Worm (Caenorhabditis elegans): ENCODE measurements around the gene F23B12.4.

Gene F23B12.4

ce11 chrV:14414964-14415564 is 25.9 kb upstream of the F23B12.4 start, which contains the start of the genes nxf-1 and C15H11.11 (continued):
- TF ChIP-seq T26A8.4 (GFP tag; IDR thresholded peaks at IDR 0.05) (peak; percentile 60), jun-1 (tag; optimal IDR thresholded peaks at IDR 0.05) (no peak), daf-8 (GFP tag; IDR thresholded peaks at IDR 0.05) (no peak), duxl-1 (tag; optimal IDR thresholded peaks at IDR 0.05; ENCODE audit: poor library complexity) (peak; percentile 39), arid-1 (GFP tag; conservative IDR thresholded peaks at IDR 0.05) (peak; percentile 58; the same call in 1 of the 2 replicates), nhr-48 (tag; optimal IDR thresholded peaks at IDR 0.05) (peak; percentile 40), hlh-11 (tag; optimal IDR thresholded peaks at IDR 0.05) (peak; percentile 84), dpl-1 (GFP tag; optimal IDR thresholded peaks at IDR 0.05) (peak; percentile 68), mes-2 (tag; optimal IDR thresholded peaks at IDR 0.05; ENCODE audit: poor library complexity, severe bottlenecking) (peak; percentile 76)

- TF ChIP-seq zfp-2 (tag; optimal IDR thresholded peaks at IDR 0.05) (no peak), lsy-2 (tag; optimal IDR thresholded peaks at IDR 0.05) (peak in 1 of 2 experiments; percentile 19), R02D3.7 (tag; optimal IDR thresholded peaks at IDR 0.05) (peak; percentile 39), unc-62 (GFP tag; optimal IDR thresholded peaks at IDR 0.05 in 1 of 2) (peak in 1 of 2 experiments; percentile 19), unc-62 (tag; optimal IDR thresholded peaks at IDR 0.05) (no peak)
Measured at ce11 chrV:14417735-14418134, 23.2 kb upstream of the F23B12.4 start, which contains the start of the genes nxf-2 and set-31. Gene nxf-2, minus strand, starts transcription at chrV:14417835. Gene set-31, plus strand, starts transcription at chrV:14417903.

ce11 chrV:14419855-14420254 is 21.1 kb upstream of the F23B12.4 start:
- no peak for TF ChIP-seq cey-2 (tag; optimal IDR thresholded peaks at IDR 0.05; ENCODE audit: borderline replicate concordance, insufficient read depth)
- peak; percentile 26; the same call in 1 of the 2 replicates for TF ChIP-seq lin-38 (GFP tag; IDR thresholded peaks at IDR 0.05)
- TF ChIP-seq set-16 (GFP tag; IDR thresholded peaks at IDR 0.05) = no peak
- no peak for TF ChIP-seq zip-11 (GFP tag; IDR thresholded peaks at IDR 0.05)

ce11 chrV:14421325-14421724 is 19.6 kb upstream of the F23B12.4 start, which contains the start of gene dhs-22:
Gene dhs-22, minus strand, starts transcription at chrV:14421440.
- peak; percentile 24 for TF ChIP-seq pqm-1 (tag; optimal IDR thresholded peaks at IDR 0.05)
- peak; percentile 49; the same call in 1 of the 2 replicates for TF ChIP-seq pha-4 (GFP tag; IDR thresholded peaks at IDR 0.05)
- TF ChIP-seq pha-4 (tag; optimal IDR thresholded peaks at IDR 0.05) = no peak
- no peak for TF ChIP-seq daf-16 (GFP tag; optimal IDR thresholded peaks at IDR 0.05)
- TF ChIP-seq daf-16 (tag; optimal IDR thresholded peaks at IDR 0.05) = peak; percentile 81
- no peak for TF ChIP-seq hlh-11 (tag; optimal IDR thresholded peaks at IDR 0.05)
- TF ChIP-seq lin-38 (GFP tag; IDR thresholded peaks at IDR 0.05) = 0 out of 2 replicates have a peak, but pooled peaks have one; percentile 44
- no peak for TF ChIP-seq F44E2.7 (GFP tag; IDR thresholded peaks at IDR 0.05)
- peak; percentile 36 for TF ChIP-seq mep-1 (tag; optimal IDR thresholded peaks at IDR 0.05)

- TF ChIP-seq nhr-102 (tag; optimal IDR thresholded peaks at IDR 0.05) (peak; percentile 29), pha-4 (GFP tag; IDR thresholded peaks at IDR 0.05) (0 out of 2 replicates have a peak, but pooled peaks have one; percentile 40), pha-4 (tag; optimal IDR thresholded peaks at IDR 0.05) (no peak), ama-1 (optimal IDR thresholded peaks at IDR 0.05) (peak; percentile 67), aha-1 (tag) (peak; percentile 38), dmd-8 (GFP tag; IDR thresholded peaks at IDR 0.05) (peak; percentile 74), hif-1 (tag; optimal IDR thresholded peaks at IDR 0.05) (no peak), Y105C5A.15 (GFP tag; IDR thresholded peaks at IDR 0.05) (0 out of 2 replicates have a peak, but pooled peaks have one; percentile 12), php-3 (GFP tag; IDR thresholded peaks at IDR 0.05) (no peak), arid-1 (GFP tag; conservative IDR thresholded peaks at IDR 0.05) (0 out of 2 replicates have a peak, but pooled peaks have one; percentile 6), egl-43 (GFP tag; IDR thresholded peaks at IDR 0.05) (peak; percentile 54), Y48G9A.11 (GFP tag; IDR thresholded peaks at IDR 0.05) (peak; percentile 15; the same call in 1 of the 2 replicates), sdz-12 (GFP tag; optimal IDR thresholded peaks at IDR 0.05) (no peak), T26A8.4 (GFP tag; IDR thresholded peaks at IDR 0.05) (0 out of 2 replicates have a peak, but pooled peaks have one; percentile 48), lin-38 (GFP tag; IDR thresholded peaks at IDR 0.05) (peak; percentile 60)
Measured at ce11 chrV:14422317-14422716, 18.6 kb upstream of the F23B12.4 start, which contains the start of gene pas-1. Gene pas-1, minus strand, starts transcription at chrV:14422618.
